Worm (Caenorhabditis elegans) whole organism, midembryonic: ENCODE measurements around the gene srh-89.

Experiments used
- T22C8.4 ChIP-seq: fragments of 200-800 bp; sonication (Bioruptor generic); IDR thresholded peaks from 2 replicates; pipeline ENCODE4 v1.3.6; 2022; ENCODE audit warnings: missing genetic modification characterization, missing compliant biosample characterization
- klf-2 ChIP-seq: fragments of 200-800 bp; sonication (Bioruptor generic); conservative IDR thresholded peaks from 2 replicates; pipeline ENCODE4 v1.3.6; 2022; ENCODE audit warnings: missing genetic modification reagents, missing genetic modification characterization, missing compliant biosample characterization
- med-1 ChIP-seq: sonication (generic microtip); optimal IDR thresholded peaks from 2 replicates; lab custom pipeline; 2017; ENCODE audit warnings: missing genetic modification characterization, mild to moderate bottlenecking, missing compliant biosample characterization, antibody characterized with exemption, missing genetic modification reagents; ENCODE audit not compliant: insufficient read depth
- ref-1 ChIP-seq: fragments of 200-800 bp; sonication (Bioruptor generic); conservative IDR thresholded peaks from 2 replicates; pipeline ENCODE4 v1.3.6; 2022; ENCODE audit warnings: missing genetic modification reagents, missing genetic modification characterization, missing compliant biosample characterization
- ztf-23 ChIP-seq: fragments of 200-800 bp; sonication (Bioruptor generic); IDR thresholded peaks from 2 replicates; pipeline ENCODE4 v1.3.6; 2022; ENCODE audit warnings: missing genetic modification reagents, missing genetic modification characterization, missing compliant biosample characterization
- ztf-29 ChIP-seq: fragments of 200-800 bp; sonication (Bioruptor generic); IDR thresholded peaks from 2 replicates; pipeline ENCODE4 v1.3.6; 2022; ENCODE audit warnings: missing genetic modification reagents, missing genetic modification characterization, missing compliant biosample characterization

ce11 chrV:7415780-7416428, 48.7 kb downstream of the srh-89 start, which contains the start of gene F18E3.13:
- TF ChIP-seq ztf-29 (GFP tag; lab: Robert Waterston, UW) (no peak), klf-2 (GFP tag; lab: Robert Waterston, UW) (no peak), med-1 (GFP tag; lab: Kevin White, UChicago) (no peak), ref-1 (GFP tag; lab: Robert Waterston, UW) (no peak), T22C8.4 (no peak), ztf-23 (GFP tag; lab: Robert Waterston, UW) (no peak)
